Worm (Caenorhabditis elegans) whole organism, early embryonic: Measurements from ENCODE around the gene D1022.2.

Source experiments
- B0310.2 ChIP-seq: sonication (generic microtip); optimal IDR thresholded peaks from 2 replicates; lab custom pipeline; 2016; ENCODE audit warnings: mild to moderate bottlenecking, missing genetic modification characterization, missing compliant biosample characterization
- tbx-37 ChIP-seq: fragments of 200-800 bp; sonication (Bioruptor generic); conservative IDR thresholded peaks from 2 replicates; pipeline ENCODE4 v1.3.6; 2022; ENCODE audit warnings: missing genetic modification reagents, missing genetic modification characterization, missing compliant biosample characterization

DNA sequence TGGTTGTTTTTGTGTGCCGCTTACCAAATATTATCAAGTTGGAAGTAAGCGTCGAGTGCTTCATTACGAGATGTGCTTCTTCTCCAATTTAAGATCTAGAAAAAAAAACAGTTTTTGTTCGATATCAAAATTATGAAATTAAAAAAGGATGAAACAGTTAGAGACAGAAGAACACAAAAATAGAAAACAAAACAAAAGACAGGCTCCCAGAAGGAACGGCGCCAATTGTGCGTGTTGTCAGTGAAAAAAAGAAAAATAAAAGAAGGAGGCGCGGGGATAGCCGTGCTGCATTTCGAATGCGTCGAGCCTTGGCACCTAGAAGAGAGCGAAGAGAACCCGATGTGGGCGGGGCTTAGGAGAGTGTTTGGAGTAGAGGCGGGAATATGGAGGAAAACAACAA is 6.2 kb downstream of the D1022.2 start, which contains the start of gene sro-1:
- no peak for TF ChIP-seq B0310.2
- no peak for TF ChIP-seq tbx-37
